Worm (Caenorhabditis elegans) whole organism, young adult: ENCODE data around the gene K10C2.8.

Experiments used
- B0336.3 ChIP-seq: fragments of 200-800 bp; sonication (Bioruptor generic); IDR thresholded peaks from 2 replicates; pipeline ENCODE4 v1.3.6; 2022; ENCODE audit warnings: missing genetic modification characterization, missing compliant biosample characterization
- C06A6.2 ChIP-seq: fragments of 200-800 bp; sonication (Bioruptor generic); conservative IDR thresholded peaks from 2 replicates; pipeline ENCODE4 v1.3.6; 2022; ENCODE audit warnings: missing genetic modification characterization, missing compliant biosample characterization
- F22D6.2 ChIP-seq: sonication (generic microtip); optimal IDR thresholded peaks from 2 replicates; lab custom pipeline; 2016; ENCODE audit warnings: mild to moderate bottlenecking, missing genetic modification characterization, missing compliant biosample characterization
- F23B12.7 ChIP-seq: sonication (generic microtip); optimal IDR thresholded peaks from 2 replicates; lab custom pipeline; 2017; ENCODE audit warnings: missing genetic modification characterization, mild to moderate bottlenecking, missing compliant biosample characterization, antibody characterized with exemption, moderate library complexity; ENCODE audit not compliant: insufficient read depth
- F55B11.4 ChIP-seq: sonication (generic microtip); optimal IDR thresholded peaks from 2 replicates; lab custom pipeline; 2016; ENCODE audit warnings: missing compliant biosample characterization, missing genetic modification characterization, borderline replicate concordance; ENCODE audit not compliant: insufficient read depth
- K11D2.4 ChIP-seq: fragments of 200-800 bp; sonication (Bioruptor generic); IDR thresholded peaks from 2 replicates; pipeline ENCODE4 v1.3.6; 2022; ENCODE audit warnings: missing genetic modification reagents, missing genetic modification characterization, missing compliant biosample characterization
- Y53G8AR.9 ChIP-seq: fragments of 200-800 bp; sonication (Bioruptor generic); conservative IDR thresholded peaks from 2 replicates; pipeline ENCODE4 v1.3.6; 2022; ENCODE audit warnings: missing genetic modification reagents, missing genetic modification characterization, missing compliant biosample characterization
- Y56A3A.18 ChIP-seq: fragments of 200-800 bp; sonication (Bioruptor generic); IDR thresholded peaks from 2 replicates; pipeline ENCODE4 v1.3.6; 2022; ENCODE audit warnings: missing genetic modification reagents, missing genetic modification characterization, missing compliant biosample characterization
- akir-1 ChIP-seq: fragments of 200-800 bp; sonication (Bioruptor generic); optimal IDR thresholded peaks from 2 replicates; lab custom pipeline; 2018; ENCODE audit warnings: mild to moderate bottlenecking, missing genetic modification characterization, moderate library complexity, missing compliant biosample characterization
- ama-1 ChIP-seq, 3 experiments: fragments of 150-350 bp in 1 of 3; sonication (generic microtip) in 2 of 3; optimal IDR thresholded peaks; 2 replicates each; lab custom pipeline; 2014 to 2018; ENCODE audit warnings: missing biosample characterization in 2 of 3, missing genetic modification characterization in 2 of 3, missing genetic modification reagents in 2 of 3
- aptf-2 ChIP-seq: fragments of 200-800 bp; sonication (Bioruptor generic); conservative IDR thresholded peaks from 2 replicates; pipeline ENCODE4 v1.3.6; 2022; ENCODE audit warnings: missing genetic modification reagents, missing genetic modification characterization, missing compliant biosample characterization
- atf-7 ChIP-seq: sonication (generic microtip); optimal IDR thresholded peaks from 2 replicates; lab custom pipeline; 2017; ENCODE audit warnings: mild to moderate bottlenecking, missing genetic modification characterization, missing compliant biosample characterization
- athp-1 ChIP-seq: sonication (generic microtip); optimal IDR thresholded peaks from 2 replicates; lab custom pipeline; 2017; ENCODE audit warnings: mild to moderate bottlenecking, missing genetic modification characterization, missing compliant biosample characterization
- attf-5 ChIP-seq: fragments of 200-800 bp; sonication (Bioruptor generic); optimal IDR thresholded peaks from 2 replicates; lab custom pipeline; 2018; ENCODE audit warnings: mild to moderate bottlenecking, missing genetic modification characterization, missing compliant biosample characterization
- ccch-3 ChIP-seq: fragments of 200-800 bp; sonication (Bioruptor generic); optimal IDR thresholded peaks from 2 replicates; lab custom pipeline; 2018; ENCODE audit warnings: mild to moderate bottlenecking, missing genetic modification characterization, missing compliant biosample characterization
- cebp-1 ChIP-seq, 2 experiments: fragments of 200-800 bp in 1 of 2; sonication (Bioruptor generic) in 1 of 2; sonication (generic microtip) in 1 of 2; IDR thresholded peaks in 1 of 2; optimal IDR thresholded peaks in 1 of 2; 2 replicates each; pipeline versions ENCODE4 v1.3.6 to Lab custom; 2017 to 2022; ENCODE audit warnings: missing compliant biosample characterization in 2 of 2, missing genetic modification characterization in 2 of 2, mild to moderate bottlenecking in 1 of 2, missing genetic modification reagents in 1 of 2, moderate library complexity in 1 of 2
- ceh-79 ChIP-seq: sonication (generic microtip); optimal IDR thresholded peaks from 2 replicates; lab custom pipeline; 2017; ENCODE audit warnings: mild to moderate bottlenecking, missing genetic modification characterization, missing compliant biosample characterization
- dpff-1 ChIP-seq: sonication (generic microtip); optimal IDR thresholded peaks from 2 replicates; lab custom pipeline; 2017; ENCODE audit warnings: mild to moderate bottlenecking, missing genetic modification characterization, missing compliant biosample characterization
- efl-1 ChIP-seq: fragments of 150-350 bp; optimal IDR thresholded peaks from 2 replicates; lab custom pipeline; 2014; ENCODE audit warnings: missing biosample characterization, missing genetic modification reagents, missing genetic modification characterization
- egl-44 ChIP-seq: fragments of 200-800 bp; sonication (Bioruptor generic); IDR thresholded peaks from 2 replicates; pipeline ENCODE4 v1.3.6; 2022; ENCODE audit warnings: missing genetic modification reagents, missing genetic modification characterization, missing compliant biosample characterization
- egrh-3 ChIP-seq: fragments of 200-800 bp; sonication (Bioruptor generic); IDR thresholded peaks from 2 replicates; pipeline ENCODE4 v1.3.6; 2022; ENCODE audit warnings: missing genetic modification reagents, missing genetic modification characterization, missing compliant biosample characterization
- ekl-4 ChIP-seq: fragments of 200-800 bp; sonication (Bioruptor generic); IDR thresholded peaks from 2 replicates; pipeline ENCODE4 v1.3.6; 2022; ENCODE audit warnings: missing genetic modification reagents, missing genetic modification characterization, missing compliant biosample characterization
- fkh-3 ChIP-seq: sonication (generic microtip); optimal IDR thresholded peaks from 2 replicates; lab custom pipeline; 2016; ENCODE audit warnings: mild to moderate bottlenecking, missing genetic modification characterization, missing compliant biosample characterization
- gei-17 ChIP-seq: fragments of 200-800 bp; sonication (Bioruptor generic); optimal IDR thresholded peaks from 2 replicates; lab custom pipeline; 2018; ENCODE audit warnings: mild to moderate bottlenecking, missing genetic modification characterization, missing compliant biosample characterization
- hmg-1.2 ChIP-seq: fragments of 200-800 bp; sonication (Bioruptor generic); IDR thresholded peaks from 2 replicates; pipeline ENCODE4 v1.3.6; 2022; ENCODE audit warnings: missing genetic modification reagents, missing genetic modification characterization, missing compliant biosample characterization
- hrde-1 ChIP-seq: sonication (generic microtip); optimal IDR thresholded peaks from 2 replicates; lab custom pipeline; 2016; ENCODE audit warnings: missing genetic modification characterization, mild to moderate bottlenecking, missing compliant biosample characterization, moderate library complexity, missing genotype, missing genetic modification reagents, borderline replicate concordance
- lag-1 ChIP-seq: fragments of 200-800 bp; sonication (Bioruptor generic); IDR thresholded peaks from 2 replicates; pipeline ENCODE4 v1.3.6; 2022; ENCODE audit warnings: missing genetic modification reagents, missing genetic modification characterization, missing compliant biosample characterization
- let-607 ChIP-seq, 2 experiments: fragments of 200-800 bp in 1 of 2; sonication (Bioruptor generic) in 1 of 2; sonication (generic microtip) in 1 of 2; optimal IDR thresholded peaks; 2 replicates each; lab custom pipeline; 2016 to 2018; ENCODE audit warnings: mild to moderate bottlenecking in 2 of 2, missing compliant biosample characterization in 2 of 2, missing genetic modification characterization in 2 of 2, moderate library complexity in 2 of 2, missing genotype in 1 of 2
- lin-40 ChIP-seq: sonication (generic microtip); optimal IDR thresholded peaks from 2 replicates; lab custom pipeline; 2016; ENCODE audit warnings: missing genetic modification characterization, mild to moderate bottlenecking, missing compliant biosample characterization, missing genotype, missing genetic modification reagents
- madf-3 ChIP-seq: fragments of 200-800 bp; sonication (Bioruptor generic); IDR thresholded peaks from 2 replicates; pipeline ENCODE4 v1.3.6; 2022; ENCODE audit warnings: missing genetic modification reagents, missing genetic modification characterization, missing compliant biosample characterization
- mcd-1 ChIP-seq: fragments of 200-800 bp; sonication (Bioruptor generic); IDR thresholded peaks from 2 replicates; pipeline ENCODE4 v1.3.6; 2022; ENCODE audit warnings: missing genetic modification reagents, missing genetic modification characterization, missing compliant biosample characterization
- mes-4 ChIP-seq: sonication (generic microtip); optimal IDR thresholded peaks from 2 replicates; lab custom pipeline; 2016; ENCODE audit warnings: missing genotype, missing genetic modification characterization, missing compliant biosample characterization
- nfya-2 ChIP-seq: fragments of 200-800 bp; sonication (Bioruptor generic); IDR thresholded peaks from 2 replicates; pipeline ENCODE4 v1.3.6; 2022; ENCODE audit warnings: missing genetic modification reagents, missing genetic modification characterization, missing compliant biosample characterization
- nfyb-1 ChIP-seq: fragments of 200-800 bp; sonication (Bioruptor generic); IDR thresholded peaks from 2 replicates; pipeline ENCODE4 v1.3.6; 2022; ENCODE audit warnings: missing genetic modification reagents, missing genetic modification characterization, missing compliant biosample characterization
- nhr-120 ChIP-seq: fragments of 200-800 bp; sonication (Bioruptor generic); IDR thresholded peaks from 2 replicates; pipeline ENCODE4 v1.3.6; 2022; ENCODE audit warnings: missing genetic modification characterization, missing compliant biosample characterization
- nhr-179 ChIP-seq: sonication (generic microtip); optimal IDR thresholded peaks from 2 replicates; lab custom pipeline; 2016; ENCODE audit warnings: mild to moderate bottlenecking, missing genetic modification characterization, missing compliant biosample characterization
- nhr-80 ChIP-seq: sonication (generic microtip); optimal IDR thresholded peaks from 2 replicates; lab custom pipeline; 2016; ENCODE audit warnings: missing genetic modification characterization, missing compliant biosample characterization
- sea-2 ChIP-seq: fragments of 200-800 bp; sonication (Bioruptor generic); IDR thresholded peaks from 2 replicates; pipeline ENCODE4 v1.3.6; 2022; ENCODE audit warnings: missing genetic modification characterization, missing compliant biosample characterization
- somi-1 ChIP-seq: fragments of 200-800 bp; sonication (Bioruptor generic); optimal IDR thresholded peaks from 2 replicates; lab custom pipeline; 2018; ENCODE audit warnings: mild to moderate bottlenecking, missing genetic modification characterization, missing compliant biosample characterization
- tbx-9 ChIP-seq: sonication (generic microtip); optimal IDR thresholded peaks from 2 replicates; lab custom pipeline; 2016; ENCODE audit warnings: borderline replicate concordance, missing genetic modification characterization, inconsistent platforms, missing compliant biosample characterization
- unc-62 ChIP-seq: fragments of 150-350 bp; optimal IDR thresholded peaks from 2 replicates; lab custom pipeline; 2014; ENCODE audit warnings: missing biosample characterization, missing genetic modification reagents, missing genetic modification characterization
- zfh-2 ChIP-seq: fragments of 200-800 bp; sonication (Bioruptor generic); conservative IDR thresholded peaks from 2 replicates; pipeline ENCODE4 v1.3.6; 2022; ENCODE audit warnings: missing genetic modification reagents, missing genetic modification characterization, missing compliant biosample characterization
- zim-3 ChIP-seq: sonication (generic microtip); optimal IDR thresholded peaks from 2 replicates; lab custom pipeline; 2017; ENCODE audit warnings: mild to moderate bottlenecking, missing genetic modification characterization, moderate library complexity, missing compliant biosample characterization
- ztf-25 ChIP-seq: fragments of 200-800 bp; sonication (Bioruptor generic); IDR thresholded peaks from 2 replicates; pipeline ENCODE4 v1.3.6; 2022; ENCODE audit warnings: missing genetic modification reagents, missing genetic modification characterization, missing compliant biosample characterization
- ztf-3 ChIP-seq: fragments of 200-800 bp; sonication (Bioruptor generic); optimal IDR thresholded peaks from 2 replicates; lab custom pipeline; 2018; ENCODE audit warnings: mild to moderate bottlenecking, missing genetic modification characterization, missing compliant biosample characterization

Gene K10C2.8

ce11 chrX:6450839-6451491, 13.5 kb upstream of the K10C2.8 start, which contains the start of the genes grl-6 and K10C2.6 (continued):
- TF ChIP-seq ztf-25 (GFP tag; lab: Robert Waterston, UW) (no peak), egl-44 (GFP tag; lab: Robert Waterston, UW) (no peak), let-607 (tag; optimal IDR thresholded peaks at IDR 0.05; lab: Kevin White, UChicago) (no peak), akir-1 (GFP tag; lab: Kevin White, UChicago) (no peak), F55B11.4 (tag; lab: Kevin White, UChicago) (no peak), egrh-3 (GFP tag; lab: Robert Waterston, UW) (no peak)

ce11 chrX:6448866-6449400, 11.5 kb upstream of the K10C2.8 start, which contains the start of gene fah-1:
Gene fah-1 (minus strand): TSS chrX:6448916.
- no peak for TF ChIP-seq C06A6.2 (GFP tag; lab: Robert Waterston, UW)
- no peak for TF ChIP-seq lag-1 (GFP tag; lab: Robert Waterston, UW)
- TF ChIP-seq B0336.3 (GFP tag; lab: Robert Waterston, UW), result 0 out of 2 replicates have a peak, but pooled peaks have one; percentile 28
- TF ChIP-seq mcd-1, result no peak
- TF ChIP-seq F23B12.7, result no peak
- TF ChIP-seq K11D2.4 (GFP tag; lab: Robert Waterston, UW), result no peak
- peak; percentile 10 for TF ChIP-seq attf-5 (GFP tag; lab: Kevin White, UChicago)
- no peak for TF ChIP-seq ceh-79 (tag; lab: Kevin White, UChicago)
- TF ChIP-seq zfh-2 (GFP tag; lab: Robert Waterston, UW), result no peak
- no peak for TF ChIP-seq mes-4 (tag; lab: Kevin White, UChicago)
- TF ChIP-seq lin-40 (tag; lab: Kevin White, UChicago), result peak; percentile 69
- no peak for TF ChIP-seq ekl-4 (GFP tag; lab: Robert Waterston, UW)
- TF ChIP-seq gei-17 (GFP tag; lab: Kevin White, UChicago), result peak; percentile 34
- TF ChIP-seq unc-62 (GFP tag; lab: Kevin White, UChicago), result peak; percentile 71
- no peak for TF ChIP-seq sea-2 (GFP tag; lab: Robert Waterston, UW)
- no peak for TF ChIP-seq dpff-1 (tag; lab: Kevin White, UChicago)
- no peak for TF ChIP-seq zim-3 (tag; lab: Kevin White, UChicago)
- TF ChIP-seq hmg-1.2, result peak; percentile 63
- TF ChIP-seq Y53G8AR.9 (GFP tag; lab: Robert Waterston, UW), result no peak
- no peak for TF ChIP-seq efl-1 (GFP tag; lab: Kevin White, UChicago)
- TF ChIP-seq nhr-179 (tag; lab: Kevin White, UChicago), result no peak
- TF ChIP-seq nfyb-1, result no peak
- no peak for TF ChIP-seq aptf-2 (GFP tag; lab: Robert Waterston, UW)
- TF ChIP-seq atf-7 (tag; lab: Kevin White, UChicago), result peak; percentile 46
- TF ChIP-seq Y56A3A.18 (GFP tag; lab: Robert Waterston, UW), result no peak
- TF ChIP-seq egrh-3 (GFP tag; lab: Robert Waterston, UW), result no peak
- peak; percentile 39 for TF ChIP-seq somi-1 (GFP tag; lab: Kevin White, UChicago)
- TF ChIP-seq fkh-3, result no peak
- TF ChIP-seq nfya-2 (GFP tag; lab: Robert Waterston, UW), result 0 out of 2 replicates have a peak, but pooled peaks have one; percentile 50
- no peak for TF ChIP-seq tbx-9 (tag; lab: Kevin White, UChicago)
- no peak for TF ChIP-seq F22D6.2 (tag; lab: Kevin White, UChicago)
- TF ChIP-seq ccch-3, result no peak
- TF ChIP-seq ztf-3 (GFP tag; lab: Kevin White, UChicago), result no peak
- TF ChIP-seq nhr-80 (tag; lab: Kevin White, UChicago), result peak; percentile 81
- TF ChIP-seq madf-3 (GFP tag; lab: Robert Waterston, UW), result no peak
- TF ChIP-seq cebp-1 (GFP tag; IDR thresholded peaks at IDR 0.05; lab: Robert Waterston, UW), result peak; percentile 91
- peak; percentile 96 for TF ChIP-seq cebp-1 (tag; optimal IDR thresholded peaks at IDR 0.05; lab: Kevin White, UChicago)
- no peak for TF ChIP-seq athp-1
- TF ChIP-seq hrde-1, result no peak
- no peak for TF ChIP-seq ama-1 (optimal IDR thresholded peaks at IDR 0.05; lab: Kevin White, UChicago)
- no peak for TF ChIP-seq ama-1 (GFP tag; optimal IDR thresholded peaks at IDR 0.05; lab: Kevin White, UChicago)
- TF ChIP-seq nhr-120, result no peak
